Fruit fly (Drosophila melanogaster) whole organism, wandering third instar larva: ENCODE data around the gene Dnz1.

Experiments used
- Abd-B ChIP-seq: fragments of >200 bp; optimal IDR thresholded peaks from 2 replicates; lab custom pipeline; 2017; ENCODE audit warnings: missing biosample characterization, missing genetic modification characterization
- CG32264 ChIP-seq: fragments of 200-800 bp; sonication (Bioruptor generic); optimal IDR thresholded peaks from 2 replicates; lab custom pipeline; 2016; ENCODE audit warnings: missing biosample characterization, missing genetic modification characterization
- CrebA ChIP-seq: fragments of 200-800 bp; sonication (Bioruptor generic); optimal IDR thresholded peaks from 2 replicates; lab custom pipeline; 2016; ENCODE audit warnings: missing biosample characterization, mild to moderate bottlenecking, missing genetic modification characterization, borderline replicate concordance
- Dfd ChIP-seq: fragments of >200 bp; optimal IDR thresholded peaks from 2 replicates; lab custom pipeline; 2017; ENCODE audit warnings: missing biosample characterization, missing genetic modification characterization
- Dif ChIP-seq: fragments of 200-275, 200-300 bp; sonication (Bioruptor generic); optimal IDR thresholded peaks from 2 replicates; lab custom pipeline; 2018; ENCODE audit warnings: missing biosample characterization, missing genetic modification characterization; ENCODE audit not compliant: partially characterized antibody
- GATAd ChIP-seq: sonication (Bioruptor generic); optimal IDR thresholded peaks from 2 replicates; lab custom pipeline; 2016; ENCODE audit warnings: missing biosample characterization, missing genetic modification characterization
- Hnf4 ChIP-seq: fragments of 200-800 bp; sonication (Bioruptor generic); optimal IDR thresholded peaks from 2 replicates; lab custom pipeline; 2016; ENCODE audit warnings: missing biosample characterization, mild to moderate bottlenecking, missing genetic modification characterization
- Hr78 ChIP-seq: fragments of >200 bp; optimal IDR thresholded peaks from 2 replicates; lab custom pipeline; 2017; ENCODE audit warnings: missing biosample characterization, missing genetic modification characterization
- Hr83 ChIP-seq: fragments of 200-300 bp; sonication (Bioruptor generic); optimal IDR thresholded peaks from 2 replicates; lab custom pipeline; 2016; ENCODE audit warnings: missing biosample characterization, mild to moderate bottlenecking, missing genetic modification characterization, moderate library complexity; ENCODE audit not compliant: poor library complexity, severe bottlenecking
- Jra ChIP-seq: sonication (Bioruptor generic); optimal IDR thresholded peaks from 2 replicates; lab custom pipeline; 2016; ENCODE audit warnings: missing biosample characterization, missing genetic modification characterization
- Myc ChIP-seq: fragments of >200 bp; optimal IDR thresholded peaks from 2 replicates; lab custom pipeline; 2017
- N ChIP-seq: fragments of >200 bp; optimal IDR thresholded peaks from 2 replicates; lab custom pipeline; 2018; ENCODE audit warnings: missing biosample characterization, missing external identifiers, missing genetic modification characterization
- OdsH ChIP-seq: fragments of 200-800 bp; sonication (Bioruptor generic); optimal IDR thresholded peaks from 2 replicates; lab custom pipeline; 2016; ENCODE audit warnings: missing biosample characterization, mild to moderate bottlenecking, missing genetic modification characterization
- Rel ChIP-seq, 2 experiments: fragments of 200-800 bp; sonication (Bioruptor generic) in 1 of 2; optimal IDR thresholded peaks; 2 replicates in 1 of 2; 3 replicates in 1 of 2; lab custom pipeline; 2016 to 2019; ENCODE audit warnings: mild to moderate bottlenecking in 2 of 2, missing biosample characterization in 2 of 2, missing genetic modification characterization in 2 of 2, moderate library complexity in 1 of 2
- Sp1 ChIP-seq: fragments of 200-800 bp; sonication (Bioruptor generic); optimal IDR thresholded peaks from 3 replicates; lab custom pipeline; 2019; ENCODE audit warnings: missing biosample characterization, mild to moderate bottlenecking, missing genetic modification characterization, moderate library complexity
- Vsx2 ChIP-seq: fragments of 200-300, 225-300 bp; sonication (Bioruptor generic); optimal IDR thresholded peaks from 2 replicates; lab custom pipeline; 2018; ENCODE audit warnings: missing biosample characterization, missing genetic modification characterization; ENCODE audit not compliant: partially characterized antibody
- brk ChIP-seq: fragments of 200-800 bp; sonication (Bioruptor generic); optimal IDR thresholded peaks from 2 replicates; lab custom pipeline; 2016; ENCODE audit warnings: missing biosample characterization, mild to moderate bottlenecking, missing genetic modification characterization
- dl ChIP-seq, 2 experiments: fragments of 175-275, 200-275 bp in 1 of 2; fragments of 200-275 bp in 1 of 2; sonication (Bioruptor generic); optimal IDR thresholded peaks; lab custom pipeline; 2018; ENCODE audit warnings: mild to moderate bottlenecking in 2 of 2, missing biosample characterization in 2 of 2, missing genetic modification characterization in 2 of 2, moderate library complexity in 2 of 2; ENCODE audit not compliant: partially characterized antibody in 2 of 2, insufficient read depth in 1 of 2
- dmrt93B ChIP-seq: fragments of 200-800 bp; sonication (Bioruptor generic); optimal IDR thresholded peaks from 2 replicates; lab custom pipeline; 2018; ENCODE audit warnings: missing biosample characterization, mild to moderate bottlenecking, missing genetic modification characterization
- dsf ChIP-seq: sonication (Bioruptor generic); optimal IDR thresholded peaks from 2 replicates; lab custom pipeline; 2016; ENCODE audit warnings: missing biosample characterization, missing genetic modification characterization, borderline replicate concordance
- ey ChIP-seq: fragments of 200-800 bp; sonication (Bioruptor generic); optimal IDR thresholded peaks from 2 replicates; lab custom pipeline; 2016; ENCODE audit warnings: missing biosample characterization, missing genetic modification characterization
- foxo ChIP-seq, 2 experiments: fragments of 200-800 bp; sonication (Bioruptor generic); optimal IDR thresholded peaks; 2 replicates in 1 of 2; 3 replicates in 1 of 2; lab custom pipeline; 2016 to 2017; ENCODE audit warnings: missing biosample characterization in 2 of 2, missing genetic modification characterization in 2 of 2
- jim ChIP-seq: fragments of 175-275, 200-325 bp; sonication (Bioruptor generic); optimal IDR thresholded peaks from 2 replicates; lab custom pipeline; 2016; ENCODE audit warnings: missing biosample characterization, mild to moderate bottlenecking, missing genetic modification characterization
- lola ChIP-seq: fragments of >200 bp; optimal IDR thresholded peaks from 2 replicates; lab custom pipeline; 2017; ENCODE audit warnings: missing biosample characterization, missing genetic modification characterization
- pan ChIP-seq: fragments of >200 bp; optimal IDR thresholded peaks from 2 replicates; lab custom pipeline; 2017
- psq ChIP-seq: fragments of 200-800 bp; sonication (Bioruptor generic); optimal IDR thresholded peaks from 3 replicates; lab custom pipeline; 2017; ENCODE audit warnings: missing biosample characterization, mild to moderate bottlenecking, missing genetic modification characterization, moderate library complexity
- rgr ChIP-seq: fragments of 200-800 bp; sonication (Bioruptor generic); optimal IDR thresholded peaks from 3 replicates; lab custom pipeline; 2016; ENCODE audit warnings: missing biosample characterization, mild to moderate bottlenecking, missing genetic modification characterization
- sage ChIP-seq: fragments of 200-800 bp; sonication (Bioruptor generic); optimal IDR thresholded peaks from 2 replicates; lab custom pipeline; 2016; ENCODE audit warnings: missing biosample characterization, mild to moderate bottlenecking, missing genetic modification characterization
- sv ChIP-seq: fragments of 200-800 bp; sonication (Bioruptor generic); optimal IDR thresholded peaks from 3 replicates; lab custom pipeline; 2016; ENCODE audit warnings: missing biosample characterization, missing genetic modification characterization
- usp ChIP-seq: fragments of >200 bp; optimal IDR thresholded peaks from 2 replicates; lab custom pipeline; 2017; ENCODE audit warnings: missing biosample characterization, missing genetic modification characterization
- woc ChIP-seq: sonication (Bioruptor generic); optimal IDR thresholded peaks from 2 replicates; lab custom pipeline; 2016; ENCODE audit warnings: missing biosample characterization, mild to moderate bottlenecking, missing genetic modification characterization

The Dnz1 gene

DNA sequence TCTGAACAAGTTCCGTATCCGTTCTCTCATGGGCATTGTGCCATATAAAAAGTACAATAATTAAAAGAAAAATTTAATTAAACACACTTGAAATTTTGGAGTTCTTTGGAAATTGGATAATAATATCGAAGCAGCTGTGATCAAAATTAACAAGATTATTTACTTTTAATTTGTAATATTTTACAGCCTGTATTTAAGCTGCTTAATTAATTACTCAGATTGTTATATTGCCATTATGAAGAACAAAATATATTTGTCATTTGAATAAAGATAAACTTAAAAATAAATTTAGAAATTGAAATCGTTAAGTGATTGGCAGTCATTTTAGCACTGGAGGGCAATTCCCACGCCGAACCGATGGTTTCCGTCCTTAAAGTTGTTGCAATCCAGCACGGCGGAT lies 10.9 kb downstream of the Dnz1 start, which contains the start of the genes CG17139 and CG17140:
Gene CG17139 (minus strand): TSS at position 101 of the 400 bp plus-strand sequence.
Gene CG17140 (minus strand): TSS at position 101 of the 400 bp plus-strand sequence.
- TF ChIP-seq GATAd (GFP tag; lab: Kevin White, UChicago) (no peak), dsf (no peak), lola (GFP tag; lab: Kevin White, UChicago) (no peak), Hr83 (GFP tag; lab: Kevin White, UChicago) (no peak), usp (no peak), CG32264 (GFP tag; lab: Kevin White, UChicago) (no peak), Jra (no peak), Myc (lab: Kevin White, UChicago) (no peak), foxo (GFP tag; optimal IDR thresholded peaks at IDR 0.05; lab: Kevin White, UChicago) (no peak), psq (no peak), N (GFP tag; lab: Kevin White, UChicago) (no peak), pan (lab: Kevin White, UChicago) (no peak)

DNA sequence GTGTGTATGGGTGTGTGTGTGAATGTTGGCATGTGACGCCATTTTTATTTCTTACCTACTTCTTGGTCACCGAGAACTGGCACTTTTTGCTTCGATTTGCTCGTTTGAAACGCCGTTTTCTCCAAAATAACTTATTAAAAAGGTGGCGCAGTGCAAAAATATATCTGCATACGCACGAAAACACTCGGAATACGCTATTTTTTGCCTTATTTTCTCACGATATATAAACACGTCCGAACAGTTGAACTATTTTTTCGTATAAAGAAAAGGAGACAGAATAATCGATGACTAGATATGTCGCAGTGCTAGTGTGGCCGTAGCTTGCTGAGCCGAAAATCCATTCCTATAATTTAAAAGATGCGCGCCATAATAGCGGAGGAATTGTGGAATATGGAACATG lies 14.1 kb downstream of the Dnz1 start, which contains the start of gene CG6700:
Gene CG6700 (minus strand): TSS at position 272 of the 400 bp plus-strand sequence.
- no peak for TF ChIP-seq Vsx2 (GFP tag; lab: Kevin White, UChicago)
- TF ChIP-seq pan (lab: Kevin White, UChicago), result no peak
- no peak for TF ChIP-seq Abd-B (GFP tag; lab: Kevin White, UChicago)
- TF ChIP-seq ey (GFP tag; lab: Kevin White, UChicago), result no peak
- peak; percentile 43 for TF ChIP-seq psq
- TF ChIP-seq Hr78, result no peak
- no peak for TF ChIP-seq Dif
- TF ChIP-seq lola (GFP tag; lab: Kevin White, UChicago), result no peak
- TF ChIP-seq CrebA (GFP tag; lab: Kevin White, UChicago), result no peak
- TF ChIP-seq dmrt93B (GFP tag; lab: Kevin White, UChicago), result no peak
- no peak for TF ChIP-seq dl (GFP tag; optimal IDR thresholded peaks at IDR 0.05; lab: Kevin White, UChicago; ENCODE audit: insufficient read depth in 1 of 2, partially characterized antibody in 2 of 2)
- peak; percentile 22 for TF ChIP-seq OdsH (GFP tag; lab: Kevin White, UChicago)
- no peak for TF ChIP-seq jim (GFP tag; lab: Kevin White, UChicago)
- no peak for TF ChIP-seq brk (GFP tag; lab: Kevin White, UChicago)
- no peak for TF ChIP-seq sv (GFP tag; lab: Kevin White, UChicago)
- no peak for TF ChIP-seq N (GFP tag; lab: Kevin White, UChicago)
- no peak for TF ChIP-seq Hnf4

DNA sequence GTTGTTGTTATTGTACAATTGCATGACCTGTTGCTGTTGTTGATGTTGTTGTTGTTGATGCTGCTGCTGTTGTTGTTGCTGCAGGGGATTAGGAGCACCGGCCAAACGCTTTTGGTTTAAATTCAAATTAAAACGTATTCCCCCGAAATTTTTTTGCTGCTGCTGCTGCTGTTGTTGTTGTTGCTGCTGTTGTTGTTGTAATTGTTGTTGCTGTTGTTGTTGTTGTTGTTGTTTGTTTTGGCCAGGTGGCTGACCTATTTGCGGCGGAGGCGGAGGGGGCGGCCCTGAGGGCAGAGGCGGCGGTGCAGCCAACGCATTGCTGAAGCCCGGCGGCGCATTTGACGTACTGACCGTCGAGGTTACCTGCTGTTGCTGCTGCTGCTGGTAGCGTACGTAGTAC lies 14.8 kb downstream of the Dnz1 start:
- TF ChIP-seq Abd-B (GFP tag; lab: Kevin White, UChicago) (no peak), dsf (no peak)

DNA sequence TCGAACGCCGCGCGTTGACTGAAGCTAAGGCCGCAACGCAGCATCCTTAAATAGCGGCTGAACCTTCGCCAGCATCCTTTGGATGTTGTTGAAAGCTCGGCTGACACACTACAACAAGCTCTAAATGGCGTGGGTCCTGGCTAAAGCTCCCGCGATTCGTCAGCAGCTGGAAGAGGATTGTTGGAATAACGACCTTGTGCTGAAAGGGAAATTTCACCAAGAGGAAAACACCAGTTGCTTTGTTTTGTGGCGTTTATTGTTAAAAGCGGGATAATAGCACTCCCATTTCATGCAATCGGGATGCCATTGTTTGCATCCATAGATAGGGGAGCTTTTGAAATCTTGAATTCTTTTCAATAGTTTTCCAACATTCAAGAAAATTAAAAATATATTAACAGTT lies 19.0 kb downstream of the Dnz1 start, which contains the start of gene Nos:
Gene Nos (minus strand): TSS at position 21 of the 400 bp plus-strand sequence.
- TF ChIP-seq rgr (no peak), usp (no peak), foxo (GFP tag; optimal IDR thresholded peaks at IDR 0.05; lab: Kevin White, UChicago) (no peak), jim (GFP tag; lab: Kevin White, UChicago) (no peak), sage (GFP tag; lab: Kevin White, UChicago) (no peak), woc (GFP tag; lab: Kevin White, UChicago) (no peak), dsf (no peak), Abd-B (GFP tag; lab: Kevin White, UChicago) (no peak), psq (no peak), Sp1 (GFP tag; lab: Kevin White, UChicago) (no peak), OdsH (GFP tag; lab: Kevin White, UChicago) (no peak), sv (GFP tag; lab: Kevin White, UChicago) (no peak)

DNA sequence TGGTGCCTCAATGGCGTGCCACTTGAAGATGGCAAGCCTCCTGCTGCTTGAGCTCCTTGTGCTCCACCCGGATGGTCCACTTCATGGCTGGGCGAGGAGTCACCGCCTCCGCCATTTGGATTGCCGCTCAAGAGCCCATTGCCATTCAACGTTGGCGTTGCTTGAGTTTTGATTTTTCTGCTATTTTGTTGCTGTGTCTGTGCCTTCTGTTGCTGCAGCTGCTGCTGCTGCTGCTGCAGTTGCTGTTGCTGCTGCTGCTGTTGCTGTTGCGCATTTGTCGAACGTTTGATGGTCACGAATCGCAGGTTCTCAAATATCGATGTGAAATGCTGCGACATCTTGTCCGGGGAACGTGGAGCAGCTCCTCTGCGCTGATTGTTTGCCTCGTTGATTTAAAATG lies 24.9 kb downstream of the Dnz1 start:
- peak; percentile 72 for TF ChIP-seq Dfd (GFP tag; lab: Kevin White, UChicago)
- TF ChIP-seq Hr83 (GFP tag; lab: Kevin White, UChicago), result no peak

DNA sequence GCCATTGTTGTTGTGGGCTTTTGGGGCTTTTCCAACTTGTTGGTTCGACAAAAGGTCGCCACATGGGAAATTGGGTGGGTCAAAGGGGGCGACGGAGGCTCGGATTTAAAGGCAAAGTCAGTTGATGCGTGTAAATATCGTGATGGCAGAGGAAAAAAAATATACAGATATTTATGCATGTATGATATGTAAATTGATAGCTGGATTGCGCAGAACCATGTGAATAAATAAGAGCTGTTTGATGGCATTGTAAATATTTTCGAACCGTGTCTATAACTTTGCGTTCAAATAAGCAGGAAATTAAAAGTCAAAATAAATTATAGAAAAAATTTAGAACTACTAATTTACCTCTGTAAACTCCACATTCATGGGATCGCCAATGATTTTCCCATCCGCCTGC lies 33.8 kb downstream of the Dnz1 start:
- TF ChIP-seq Rel (GFP tag; optimal IDR thresholded peaks at IDR 0.05; lab: Kevin White, UChicago) (no peak), Rel (tag; optimal IDR thresholded peaks at IDR 0.05; lab: Kevin White, UChicago) (no peak), ey (GFP tag; lab: Kevin White, UChicago) (no peak), N (GFP tag; lab: Kevin White, UChicago) (no peak), dsf (no peak), Hr83 (GFP tag; lab: Kevin White, UChicago) (no peak), rgr (no peak), Abd-B (GFP tag; lab: Kevin White, UChicago) (no peak), sv (GFP tag; lab: Kevin White, UChicago) (no peak)
